Worm (Caenorhabditis elegans) whole organism, L1 larva: ENCODE data around the gene B0035.15.

Source experiments
- alr-1 ChIP-seq: fragments of 200-800 bp; sonication (Bioruptor generic); optimal IDR thresholded peaks from 2 replicates; lab custom pipeline; 2018; ENCODE audit warnings: borderline replicate concordance, mild to moderate bottlenecking, missing genetic modification characterization, missing compliant biosample characterization
- ceh-63 ChIP-seq: fragments of 200-800 bp; sonication (Bioruptor generic); optimal IDR thresholded peaks from 2 replicates; lab custom pipeline; 2018; ENCODE audit warnings: mild to moderate bottlenecking, missing genetic modification characterization, missing compliant biosample characterization
- dsc-1 ChIP-seq: sonication (generic microtip); optimal IDR thresholded peaks from 2 replicates; lab custom pipeline; 2016; ENCODE audit warnings: mild to moderate bottlenecking, missing genetic modification characterization, missing compliant biosample characterization
- efl-1 ChIP-seq, 4 experiments: fragments of 150-350 bp; optimal IDR thresholded peaks in 3 of 4; peaks in 1 of 4; 1 replicate in 1 of 4; 2 replicates in 3 of 4; lab custom pipeline; 2014; ENCODE audit warnings: missing biosample characterization in 2 of 4, missing genetic modification characterization in 2 of 4, missing genetic modification reagents in 2 of 4
- elt-2 ChIP-seq: sonication (generic microtip); optimal IDR thresholded peaks from 2 replicates; lab custom pipeline; 2016; ENCODE audit warnings: missing genetic modification characterization, mild to moderate bottlenecking, inconsistent platforms, missing compliant biosample characterization, missing genetic modification reagents
- ets-5 ChIP-seq: fragments of 200-800 bp; sonication (Bioruptor generic); IDR thresholded peaks from 2 replicates; pipeline ENCODE4 v1.3.6; 2022; ENCODE audit warnings: missing genetic modification characterization, missing compliant biosample characterization
- fkh-10 ChIP-seq: sonication (generic microtip); optimal IDR thresholded peaks from 2 replicates; lab custom pipeline; 2017; ENCODE audit warnings: missing biosample characterization, missing genetic modification reagents, missing genetic modification characterization
- fkh-4 ChIP-seq: sonication (generic microtip); optimal IDR thresholded peaks from 2 replicates; lab custom pipeline; 2016; ENCODE audit warnings: missing compliant biosample characterization, missing genetic modification characterization, borderline replicate concordance
- fos-1 ChIP-seq: fragments of 150-350 bp; optimal IDR thresholded peaks from 2 replicates; lab custom pipeline; 2014; ENCODE audit warnings: missing biosample characterization, missing genetic modification characterization
- irx-1 ChIP-seq: sonication (generic microtip); optimal IDR thresholded peaks from 2 replicates; lab custom pipeline; 2016; ENCODE audit warnings: missing genetic modification characterization, missing compliant biosample characterization
- jun-1 ChIP-seq: fragments of 150-350 bp; optimal IDR thresholded peaks from 2 replicates; lab custom pipeline; 2014; ENCODE audit warnings: missing biosample characterization, missing genetic modification reagents, missing genetic modification characterization
- lin-14 ChIP-seq: fragments of 200-800 bp; sonication (Bioruptor generic); optimal IDR thresholded peaks from 2 replicates; lab custom pipeline; 2018; ENCODE audit warnings: mild to moderate bottlenecking, missing genetic modification characterization, moderate library complexity, missing compliant biosample characterization
- lin-35 ChIP-seq, 2 experiments: fragments of 150-350 bp; optimal IDR thresholded peaks; 2 replicates each; lab custom pipeline; 2014; ENCODE audit warnings: missing biosample characterization in 2 of 2, missing genetic modification characterization in 2 of 2, missing genetic modification reagents in 2 of 2
- lin-39 ChIP-seq: fragments of 150-350 bp; optimal IDR thresholded peaks from 2 replicates; lab custom pipeline; 2014; ENCODE audit warnings: missing biosample characterization, missing genetic modification reagents, missing genetic modification characterization
- lir-3 ChIP-seq: sonication (generic microtip); optimal IDR thresholded peaks from 2 replicates; lab custom pipeline; 2016; ENCODE audit warnings: mild to moderate bottlenecking, missing genetic modification characterization, moderate library complexity, missing compliant biosample characterization; ENCODE audit not compliant: poor library complexity
- lsy-2 ChIP-seq, 2 experiments: fragments of 150-350 bp; optimal IDR thresholded peaks; 2 replicates each; lab custom pipeline; 2014; ENCODE audit warnings: missing biosample characterization in 2 of 2, missing genetic modification characterization in 2 of 2
- nhr-20 ChIP-seq: sonication (generic microtip); optimal IDR thresholded peaks from 2 replicates; lab custom pipeline; 2016; ENCODE audit warnings: mild to moderate bottlenecking, missing genetic modification characterization, missing compliant biosample characterization
- nhr-47 ChIP-seq: sonication (generic microtip); optimal IDR thresholded peaks from 2 replicates; lab custom pipeline; 2016; ENCODE audit warnings: mild to moderate bottlenecking, missing genetic modification characterization, moderate library complexity, missing compliant biosample characterization
- nhr-71 ChIP-seq: sonication (generic microtip); optimal IDR thresholded peaks from 2 replicates; lab custom pipeline; 2016; ENCODE audit warnings: mild to moderate bottlenecking, missing genetic modification characterization, moderate library complexity, missing compliant biosample characterization
- nhr-84 ChIP-seq: sonication (generic microtip); optimal IDR thresholded peaks from 2 replicates; lab custom pipeline; 2017; ENCODE audit warnings: missing biosample characterization, missing genetic modification characterization
- nhr-85 ChIP-seq: sonication (generic microtip); peaks from one replicate; lab custom pipeline; 2016; ENCODE audit warnings: missing genetic modification characterization, inconsistent platforms, missing compliant biosample characterization
- nhr-90 ChIP-seq: sonication (generic microtip); optimal IDR thresholded peaks from 2 replicates; lab custom pipeline; 2016; ENCODE audit warnings: mild to moderate bottlenecking, missing genetic modification characterization, missing compliant biosample characterization; ENCODE audit not compliant: poor library complexity
- pax-3 ChIP-seq: fragments of 200-800 bp; sonication (Bioruptor generic); optimal IDR thresholded peaks from 2 replicates; lab custom pipeline; 2018; ENCODE audit warnings: mild to moderate bottlenecking, missing genetic modification characterization, moderate library complexity, missing compliant biosample characterization
- pqm-1 ChIP-seq: sonication (generic microtip); optimal IDR thresholded peaks from 3 replicates; lab custom pipeline; 2017; ENCODE audit warnings: missing biosample characterization, missing genetic modification characterization
- skn-1 ChIP-seq: fragments of 150-350 bp; optimal IDR thresholded peaks from 2 replicates; lab custom pipeline; 2014; ENCODE audit warnings: missing biosample characterization, missing genetic modification characterization
- tbx-2 ChIP-seq: sonication (generic microtip); optimal IDR thresholded peaks from 2 replicates; lab custom pipeline; 2016; ENCODE audit warnings: missing genetic modification characterization, missing compliant biosample characterization
- tlp-1 ChIP-seq: fragments of 150-350 bp; optimal IDR thresholded peaks from 2 replicates; lab custom pipeline; 2014; ENCODE audit warnings: missing biosample characterization, missing genetic modification characterization
- unc-130 ChIP-seq: fragments of 150-350 bp; optimal IDR thresholded peaks from 2 replicates; lab custom pipeline; 2017; ENCODE audit warnings: missing biosample characterization, missing genetic modification characterization, inconsistent platforms
- unc-30 ChIP-seq: sonication (generic microtip); optimal IDR thresholded peaks from 2 replicates; lab custom pipeline; 2017; ENCODE audit warnings: missing biosample characterization, missing genetic modification characterization
- zag-1 ChIP-seq: fragments of 150-350 bp; optimal IDR thresholded peaks from 2 replicates; lab custom pipeline; 2014; ENCODE audit warnings: missing biosample characterization, missing genetic modification characterization
- zip-4 ChIP-seq: fragments of 200-800 bp; sonication (Bioruptor generic); optimal IDR thresholded peaks from 2 replicates; lab custom pipeline; 2018; ENCODE audit warnings: mild to moderate bottlenecking, missing genetic modification characterization, moderate library complexity, missing compliant biosample characterization
- ztf-11 ChIP-seq, 2 experiments: sonication (generic microtip); optimal IDR thresholded peaks; 2 replicates each; lab custom pipeline; 2016 to 2017; ENCODE audit warnings: missing genetic modification characterization in 2 of 2, missing biosample characterization in 1 of 2, missing compliant biosample characterization in 1 of 2

B0035.15 gene

ce11 chrIV:11310624-11311023, 12.6 kb upstream of the B0035.15 start, which contains the start of gene znf-207 (continued):
- TF ChIP-seq fkh-4 (tag; lab: Kevin White, UChicago), result no peak
- no peak for TF ChIP-seq ets-5 (GFP tag; lab: Robert Waterston, UW)
- no peak for TF ChIP-seq dsc-1
- TF ChIP-seq tbx-2 (tag; lab: Kevin White, UChicago), result peak; percentile 17
- peak; percentile 33 for TF ChIP-seq nhr-71 (tag; lab: Kevin White, UChicago)
- no peak for TF ChIP-seq ceh-63 (GFP tag; lab: Kevin White, UChicago)
- TF ChIP-seq unc-30, result no peak
- no peak for TF ChIP-seq fos-1 (tag; lab: Kevin White, UChicago)
- peak; percentile 41 for TF ChIP-seq skn-1 (tag; lab: Kevin White, UChicago)
- peak; percentile 3 to 56 for TF ChIP-seq lsy-2 (tag; optimal IDR thresholded peaks at IDR 0.05; lab: Kevin White, UChicago)
- TF ChIP-seq nhr-90 (tag; lab: Kevin White, UChicago), result no peak
- TF ChIP-seq lir-3 (tag; lab: Kevin White, UChicago), result peak; percentile 1
- TF ChIP-seq nhr-85 (tag; lab: Kevin White, UChicago), result peak; percentile 22
- TF ChIP-seq jun-1 (tag; lab: Kevin White, UChicago), result no peak
- TF ChIP-seq alr-1 (tag; lab: Kevin White, UChicago), result no peak
- TF ChIP-seq fkh-10 (GFP tag; lab: Kevin White, UChicago), result peak; percentile 15
- no peak for TF ChIP-seq lin-39
- peak; percentile 5 for TF ChIP-seq irx-1 (tag; lab: Kevin White, UChicago)

ce11 chrIV:11307770-11308169, 9.7 kb upstream of the B0035.15 start:
- no peak for TF ChIP-seq nhr-71 (tag; lab: Kevin White, UChicago)
- TF ChIP-seq lin-39, result no peak
- TF ChIP-seq ztf-11 (tag; optimal IDR thresholded peaks at IDR 0.05; lab: Kevin White, UChicago), result no peak
- no peak for TF ChIP-seq pax-3
- TF ChIP-seq fkh-4 (tag; lab: Kevin White, UChicago), result no peak
- TF ChIP-seq zip-4 (GFP tag; lab: Kevin White, UChicago), result no peak

- TF ChIP-seq tlp-1 (no peak), unc-130 (tag; lab: Kevin White, UChicago) (no peak), nhr-20 (no peak), zag-1 (tag; lab: Kevin White, UChicago) (no peak), efl-1 (optimal IDR thresholded peaks at IDR 0.05; lab: Kevin White, UChicago) (no peak), efl-1 (GFP tag; optimal IDR thresholded peaks at IDR 0.05 in 1 of 2; lab: Kevin White, UChicago) (peak in 1 of 2 experiments; percentile 19), elt-2 (tag; lab: Kevin White, UChicago) (peak; percentile 42), nhr-85 (tag; lab: Kevin White, UChicago) (no peak)
Observed at ce11 chrIV:11306548-11306947, 8.5 kb upstream of the B0035.15 start, which contains the start of gene B0035.13. B0035.13 (minus strand) TSS chrIV:11306720.

ce11 chrIV:11304970-11305369, 6.9 kb upstream of the B0035.15 start:
- TF ChIP-seq dsc-1, result peak; percentile 55
- TF ChIP-seq unc-30, result no peak
- no peak for TF ChIP-seq efl-1 (optimal IDR thresholded peaks at IDR 0.05; lab: Kevin White, UChicago)
- peak in 1 of 2 experiments; percentile 67 for TF ChIP-seq efl-1 (GFP tag; optimal IDR thresholded peaks at IDR 0.05 in 1 of 2; lab: Kevin White, UChicago)
- TF ChIP-seq, all 84 proteins: peak for 2

- TF ChIP-seq nhr-84 (tag; lab: Kevin White, UChicago) (no peak), lin-39 (no peak)
- TF ChIP-seq, all 84 proteins: peak for 0
Observed at ce11 chrIV:11296787-11297186, 1.3 kb downstream of the B0035.15 start, which contains the start of gene mttu-1. mttu-1 (minus strand) TSS chrIV:11296887.

- TF ChIP-seq elt-2 (tag; lab: Kevin White, UChicago), result peak; percentile 91
- TF ChIP-seq nhr-47 (tag; lab: Kevin White, UChicago), result no peak
- peak; percentile 6 for TF ChIP-seq lin-14 (GFP tag; lab: Kevin White, UChicago)
- TF ChIP-seq pqm-1, result peak; percentile 83
- TF ChIP-seq lin-35 (GFP tag; optimal IDR thresholded peaks at IDR 0.05; lab: Kevin White, UChicago), result peak in 1 of 2 experiments; percentile 46
Observed at ce11 chrIV:11288965-11289364, 9.1 kb downstream of the B0035.15 start.
